Fruit fly (Drosophila melanogaster) whole organism, embryonic: ENCODE measurements around the gene Cpr30B.

Experiments
- Ada2b ChIP-seq: fragments of 200-800 bp; sonication (Bioruptor generic); IDR thresholded peaks from 2 replicates; pipeline ENCODE4 v1.3.6; 2022; ENCODE audit warnings: missing biosample characterization, missing genetic modification characterization
- Bdp1 ChIP-seq: fragments of 200-800 bp; sonication (Bioruptor generic); optimal IDR thresholded peaks from 3 replicates; lab custom pipeline; 2016; ENCODE audit warnings: missing biosample characterization, missing genetic modification characterization
- CG1024 ChIP-seq: fragments of 200-800 bp; sonication (Bioruptor generic); IDR thresholded peaks from 2 replicates; pipeline ENCODE4 v1.3.6; 2022; ENCODE audit warnings: missing biosample characterization, missing genetic modification characterization
- CG10267 ChIP-seq: fragments of 200-800 bp; sonication (Bioruptor generic); optimal IDR thresholded peaks from 2 replicates; lab custom pipeline; 2018; ENCODE audit warnings: missing biosample characterization, mild to moderate bottlenecking, missing genetic modification characterization, moderate library complexity
- CG10274 ChIP-seq: fragments of 200-800 bp; sonication (Bioruptor generic); optimal IDR thresholded peaks from 3 replicates; lab custom pipeline; 2017; ENCODE audit warnings: missing biosample characterization, mild to moderate bottlenecking, missing genetic modification characterization
- CG10431 ChIP-seq: fragments of 200-800 bp; sonication (Bioruptor generic); optimal IDR thresholded peaks from 3 replicates; lab custom pipeline; 2018; ENCODE audit warnings: missing biosample characterization, mild to moderate bottlenecking, missing genetic modification characterization
- CG11456 ChIP-seq: fragments of 200-800 bp; sonication (Bioruptor generic); IDR thresholded peaks from 3 replicates; pipeline ENCODE4 v1.3.6; 2022; ENCODE audit warnings: missing biosample characterization, missing genetic modification characterization
- CG11696 ChIP-seq: fragments of 200-800 bp; sonication (Bioruptor generic); IDR thresholded peaks from 2 replicates; pipeline ENCODE4 v1.3.6; 2022; ENCODE audit warnings: missing biosample characterization, missing genetic modification characterization
- CG12659 ChIP-seq: fragments of 200-800 bp; sonication (Bioruptor generic); optimal IDR thresholded peaks from 3 replicates; lab custom pipeline; 2017; ENCODE audit warnings: mild to moderate bottlenecking, missing biosample characterization, missing genetic modification reagents, missing genetic modification characterization
- CG14014 ChIP-seq: fragments of 200-800 bp; sonication (Bioruptor generic); IDR thresholded peaks from 2 replicates; pipeline ENCODE4 v1.3.6; 2022; ENCODE audit warnings: missing biosample characterization, missing genetic modification characterization
- CG15601 ChIP-seq: fragments of 200-800 bp; sonication (Bioruptor generic); optimal IDR thresholded peaks from 3 replicates; lab custom pipeline; 2019; ENCODE audit warnings: missing biosample characterization, mild to moderate bottlenecking, missing genetic modification characterization, moderate library complexity
- CG1647 ChIP-seq: fragments of 200-800 bp; sonication (Bioruptor generic); optimal IDR thresholded peaks from 3 replicates; lab custom pipeline; 2016; ENCODE audit warnings: missing biosample characterization, missing genetic modification characterization
- CG17829 ChIP-seq: fragments of 200-800 bp; optimal IDR thresholded peaks from 2 replicates; lab custom pipeline; 2019; ENCODE audit warnings: missing biosample characterization, mild to moderate bottlenecking, missing genetic modification characterization, moderate library complexity
- CG2129 ChIP-seq: fragments of 200-800 bp; sonication (Bioruptor generic); IDR thresholded peaks from 2 replicates; pipeline ENCODE4 v1.3.6; 2022; ENCODE audit warnings: missing biosample characterization, missing genetic modification characterization; ENCODE audit not compliant: partially characterized antibody
- CG2875 ChIP-seq: fragments of 200-800 bp; sonication (Bioruptor generic); optimal IDR thresholded peaks from 2 replicates; lab custom pipeline; 2017; ENCODE audit warnings: missing biosample characterization, mild to moderate bottlenecking, missing genetic modification characterization, missing genetic modification reagents
- CG31441 ChIP-seq: fragments of 200-800 bp; sonication (Bioruptor generic); IDR thresholded peaks from 2 replicates; pipeline ENCODE4 v1.3.6; 2022; ENCODE audit warnings: missing biosample characterization, missing genetic modification characterization
- CG3995 ChIP-seq: fragments of 200-800 bp; sonication (Bioruptor generic); optimal IDR thresholded peaks from 3 replicates; lab custom pipeline; 2016; ENCODE audit warnings: missing biosample characterization, missing genetic modification characterization
- CG6683 ChIP-seq: fragments of 200-800 bp; sonication (Bioruptor generic); optimal IDR thresholded peaks from 2 replicates; lab custom pipeline; 2017; ENCODE audit warnings: missing biosample characterization, mild to moderate bottlenecking, missing genetic modification characterization, missing genetic modification reagents
- CG7556 ChIP-seq: fragments of 200-800 bp; sonication (Bioruptor generic); optimal IDR thresholded peaks from 2 replicates; lab custom pipeline; 2017; ENCODE audit warnings: missing biosample characterization, mild to moderate bottlenecking, missing genetic modification characterization
- CG7745 ChIP-seq: fragments of 200-800 bp; sonication (Bioruptor generic); optimal IDR thresholded peaks from 2 replicates; lab custom pipeline; 2018; ENCODE audit warnings: missing biosample characterization, mild to moderate bottlenecking, missing genetic modification characterization, moderate library complexity
- CG7786 ChIP-seq: fragments of 200-800 bp; sonication (Bioruptor generic); optimal IDR thresholded peaks from 2 replicates; lab custom pipeline; 2016; ENCODE audit warnings: missing biosample characterization, missing genetic modification characterization
- CG9727 ChIP-seq: fragments of 200-800 bp; sonication (Bioruptor generic); optimal IDR thresholded peaks from 3 replicates; lab custom pipeline; 2017; ENCODE audit warnings: missing biosample characterization, mild to moderate bottlenecking, missing genetic modification characterization
- Chrac-16 ChIP-seq: fragments of 200-800 bp; sonication (Bioruptor generic); optimal IDR thresholded peaks from 3 replicates; lab custom pipeline; 2016; ENCODE audit warnings: missing biosample characterization, missing genetic modification characterization
- CkIIα-i1 ChIP-seq: fragments of 200-800 bp; sonication (Bioruptor generic); IDR thresholded peaks from 2 replicates; pipeline ENCODE4 v1.3.6; 2022; ENCODE audit warnings: missing biosample characterization, missing genetic modification characterization
- HLHmδ ChIP-seq: fragments of 200-800 bp; sonication (Bioruptor generic); optimal IDR thresholded peaks from 2 replicates; lab custom pipeline; 2018; ENCODE audit warnings: missing biosample characterization, mild to moderate bottlenecking, missing genetic modification characterization, moderate library complexity
- Lhr ChIP-seq: fragments of 200-800 bp; sonication (Bioruptor generic); optimal IDR thresholded peaks from 3 replicates; lab custom pipeline; 2017; ENCODE audit warnings: mild to moderate bottlenecking, missing biosample characterization, missing genetic modification reagents, missing genetic modification characterization
- Max ChIP-seq: fragments of 200-800 bp; sonication (Bioruptor generic); optimal IDR thresholded peaks from 2 replicates; lab custom pipeline; 2016; ENCODE audit warnings: missing biosample characterization, mild to moderate bottlenecking, missing genetic modification characterization
- NC2β ChIP-seq: fragments of 200-800 bp; sonication (Bioruptor generic); optimal IDR thresholded peaks from 2 replicates; lab custom pipeline; 2016; ENCODE audit warnings: missing biosample characterization, missing genetic modification characterization
- Nf-YA ChIP-seq: fragments of 200-800 bp; sonication (Bioruptor generic); IDR thresholded peaks from 2 replicates; pipeline ENCODE4 v1.3.6; 2022; ENCODE audit warnings: missing biosample characterization, missing genetic modification characterization
- Vsx1 ChIP-seq: fragments of 200-800 bp; sonication (Bioruptor generic); optimal IDR thresholded peaks from 2 replicates; lab custom pipeline; 2017; ENCODE audit warnings: missing biosample characterization, mild to moderate bottlenecking, missing genetic modification characterization, missing genetic modification reagents
- ab ChIP-seq: fragments of 200-800 bp; sonication (Bioruptor generic); optimal IDR thresholded peaks from 2 replicates; lab custom pipeline; 2016; ENCODE audit warnings: missing biosample characterization, missing genetic modification characterization
- abd-A ChIP-seq: fragments of 200-800 bp; sonication (Bioruptor generic); optimal IDR thresholded peaks from 3 replicates; lab custom pipeline; 2019; ENCODE audit warnings: missing biosample characterization, mild to moderate bottlenecking, missing genetic modification characterization, moderate library complexity
- al ChIP-seq: fragments of 200-800 bp; sonication (Bioruptor generic); IDR thresholded peaks from 2 replicates; pipeline ENCODE4 v1.3.6; 2022; ENCODE audit warnings: missing biosample characterization, missing genetic modification characterization
- amos ChIP-seq: fragments of 200-800 bp; sonication (Bioruptor generic); IDR thresholded peaks from 2 replicates; pipeline ENCODE4 v1.3.6; 2022; ENCODE audit warnings: missing biosample characterization, missing genetic modification characterization; ENCODE audit not compliant: partially characterized antibody
- croc ChIP-seq: fragments of 200-800 bp; sonication (Bioruptor generic); conservative IDR thresholded peaks from 3 replicates; pipeline ENCODE4 v1.3.6; 2022; ENCODE audit warnings: missing biosample characterization, missing genetic modification characterization
- dmrt11E ChIP-seq: fragments of 200-800 bp; sonication (Bioruptor generic); optimal IDR thresholded peaks from 3 replicates; lab custom pipeline; 2018; ENCODE audit warnings: missing biosample characterization, mild to moderate bottlenecking, missing genetic modification characterization, moderate library complexity
- gfzf ChIP-seq: fragments of 200-800 bp; sonication (Bioruptor generic); optimal IDR thresholded peaks from 2 replicates; lab custom pipeline; 2016; ENCODE audit warnings: missing biosample characterization, mild to moderate bottlenecking, missing genetic modification characterization, moderate library complexity
- gsb ChIP-seq: fragments of 200-800 bp; sonication (Bioruptor generic); IDR thresholded peaks from 2 replicates; pipeline ENCODE4 v1.3.6; 2022; ENCODE audit warnings: missing biosample characterization, missing genetic modification characterization
- h ChIP-seq: fragments of >200 bp; optimal IDR thresholded peaks from 2 replicates; lab custom pipeline; 2017
- jumu ChIP-seq: fragments of 200-800 bp; sonication (Bioruptor generic); optimal IDR thresholded peaks from 3 replicates; lab custom pipeline; 2016; ENCODE audit warnings: missing biosample characterization, missing genetic modification characterization
- kah ChIP-seq: fragments of 200-800 bp; sonication (Bioruptor generic); optimal IDR thresholded peaks from 2 replicates; lab custom pipeline; 2018; ENCODE audit warnings: missing biosample characterization, mild to moderate bottlenecking, missing genetic modification characterization
- org-1 ChIP-seq: fragments of 200-800 bp; sonication (Bioruptor generic); optimal IDR thresholded peaks from 2 replicates; lab custom pipeline; 2017; ENCODE audit warnings: missing biosample characterization, missing genetic modification characterization
- schlank ChIP-seq: fragments of 200-800 bp; sonication (Bioruptor generic); optimal IDR thresholded peaks from 2 replicates; lab custom pipeline; 2018; ENCODE audit warnings: missing biosample characterization, mild to moderate bottlenecking, missing genetic modification characterization
- scrt ChIP-seq: fragments of 200-800 bp; sonication (Bioruptor generic); optimal IDR thresholded peaks from 2 replicates; lab custom pipeline; 2018; ENCODE audit warnings: missing biosample characterization, mild to moderate bottlenecking, missing genetic modification characterization, moderate library complexity
- sug ChIP-seq: fragments of 200-800 bp; optimal IDR thresholded peaks from 2 replicates; lab custom pipeline; 2019; ENCODE audit warnings: missing biosample characterization, mild to moderate bottlenecking, missing genetic modification characterization, moderate library complexity
- tio ChIP-seq: fragments of 200-800 bp; sonication (Bioruptor generic); optimal IDR thresholded peaks from 2 replicates; lab custom pipeline; 2017; ENCODE audit warnings: missing biosample characterization, missing genetic modification characterization, inconsistent platforms
- twi ChIP-seq: fragments of 200-800 bp; optimal IDR thresholded peaks from 2 replicates; lab custom pipeline; 2019; ENCODE audit warnings: missing biosample characterization, mild to moderate bottlenecking, missing genetic modification characterization, moderate library complexity
- tx ChIP-seq: fragments of 200-800 bp; sonication (Bioruptor generic); optimal IDR thresholded peaks from 2 replicates; lab custom pipeline; 2016; ENCODE audit warnings: missing biosample characterization, missing genetic modification characterization
- usp ChIP-seq: fragments of >200 bp; optimal IDR thresholded peaks from 2 replicates; lab custom pipeline; 2017; ENCODE audit warnings: missing biosample characterization, missing genetic modification characterization
- z ChIP-seq: fragments of 200-800 bp; sonication (Bioruptor generic); IDR thresholded peaks from 3 replicates; pipeline ENCODE4 v1.3.6; 2022; ENCODE audit warnings: missing biosample characterization, missing genetic modification characterization

The Cpr30B gene

DNA sequence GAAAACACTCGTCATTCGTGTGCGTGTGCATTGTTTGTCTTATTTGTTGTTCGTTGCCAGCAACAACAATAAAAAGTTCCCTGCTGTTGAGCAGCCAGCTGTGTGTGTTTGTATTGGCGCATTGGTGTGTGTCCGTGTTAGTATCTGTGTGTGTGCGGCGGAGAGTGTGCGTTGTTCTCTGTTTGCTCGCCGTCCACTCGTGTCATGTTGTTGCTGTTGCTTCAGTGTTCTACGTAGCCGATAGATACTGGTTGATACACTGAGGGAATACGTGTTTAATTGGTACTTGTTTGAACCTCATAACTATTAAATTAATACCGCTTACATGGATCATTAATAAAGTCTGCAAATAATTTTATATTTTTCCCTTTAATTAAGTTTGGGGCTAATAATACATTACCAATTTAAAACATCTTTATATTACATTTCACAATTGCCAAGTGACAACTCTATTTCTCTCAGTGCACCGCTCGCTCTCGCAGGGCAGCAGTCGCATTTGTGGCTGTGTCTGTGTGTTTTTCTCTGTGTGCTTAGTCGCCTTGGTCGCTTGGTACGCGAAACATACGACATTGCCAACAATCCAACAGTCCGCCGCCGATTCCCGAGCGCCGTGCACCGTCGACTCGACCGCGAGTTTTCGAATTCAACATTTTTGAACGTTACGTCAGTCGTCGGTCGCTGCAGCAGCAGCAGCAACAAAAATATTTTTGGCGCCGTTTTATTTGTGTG, 25.8 kb downstream of the Cpr30B start, which contains the start of gene brwl (continued):
- TF ChIP-seq CG1647 (GFP tag; lab: Kevin White, UChicago) (peak; percentile 97), scrt (GFP tag; lab: Kevin White, UChicago) (peak; percentile 98), Chrac-16 (GFP tag; lab: Kevin White, UChicago) (peak; percentile 99), CG15601 (tag; lab: Kevin White, UChicago) (peak; percentile 97), usp (GFP tag; lab: Kevin White, UChicago) (no peak), Ada2b (GFP tag; lab: Robert Waterston, UW) (peak; percentile 99), org-1 (GFP tag; lab: Kevin White, UChicago) (peak; percentile 99), ab (peak; percentile 91), NC2β (GFP tag; lab: Kevin White, UChicago) (peak; percentile 98), CG11456 (GFP tag; lab: Robert Waterston, UW) (peak; percentile 97), CG3995 (GFP tag; lab: Kevin White, UChicago) (peak; percentile 83), al (GFP tag; lab: Robert Waterston, UW) (peak; percentile 97), CG9727 (GFP tag; lab: Kevin White, UChicago) (peak; percentile 100), gfzf (GFP tag; lab: Kevin White, UChicago) (peak; percentile 24), CG10267 (tag; lab: Kevin White, UChicago) (peak; percentile 97), CG10431 (GFP tag; lab: Kevin White, UChicago) (peak; percentile 92), CG7745 (tag; lab: Kevin White, UChicago) (peak; percentile 89), CG6683 (peak; percentile 98), h (lab: Kevin White, UChicago) (no peak), CG11696 (GFP tag; lab: Robert Waterston, UW) (peak; percentile 92), CG14014 (GFP tag; lab: Robert Waterston, UW) (peak; percentile 98), Lhr (GFP tag; lab: Kevin White, UChicago) (peak; percentile 97), CG2875 (peak; percentile 99), tio (GFP tag; lab: Kevin White, UChicago) (peak; percentile 99), Bdp1 (peak; percentile 94), Vsx1 (GFP tag; lab: Kevin White, UChicago) (peak; percentile 98), HLHmδ (GFP tag; lab: Kevin White, UChicago) (peak; percentile 85), CG7556 (GFP tag; lab: Kevin White, UChicago) (peak; percentile 99), jumu (peak; percentile 98), CG12659 (GFP tag; lab: Kevin White, UChicago) (peak; percentile 99), tx (peak; percentile 97), abd-A (peak; percentile 91), kah (peak; percentile 95), schlank (tag; lab: Kevin White, UChicago) (peak; percentile 92), gsb (GFP tag; lab: Robert Waterston, UW) (peak; percentile 96), CG31441 (GFP tag; lab: Robert Waterston, UW) (peak; percentile 99), CkIIα-i1 (peak; percentile 92), CG17829 (tag; lab: Kevin White, UChicago) (peak; percentile 99), amos (peak; percentile 27; the same call in 1 of the 2 replicates), sug (tag; lab: Kevin White, UChicago) (peak; percentile 97), Nf-YA (peak; percentile 97), twi (tag; lab: Kevin White, UChicago) (peak; percentile 96), CG2129 (GFP tag; lab: Robert Waterston, UW) (no peak), dmrt11E (tag; lab: Kevin White, UChicago) (peak; percentile 99), z (peak; percentile 81; the same call in 2 of the 3 replicates), croc (peak; percentile 98), CG1024 (GFP tag; lab: Robert Waterston, UW) (peak; percentile 92), Max (peak; percentile 99), CG7786 (GFP tag; lab: Kevin White, UChicago) (peak; percentile 98), CG10274 (GFP tag; lab: Kevin White, UChicago) (peak; percentile 93)
